Fruit fly (Drosophila melanogaster) whole organism, embryonic: Measurements from ENCODE around the gene MICU3.

Experiments used
- BEAF-32 ChIP-seq: fragments of 200-800 bp; sonication (Bioruptor generic); optimal IDR thresholded peaks from 3 replicates; lab custom pipeline; 2017; ENCODE audit warnings: missing biosample characterization, missing genetic modification characterization, mild to moderate bottlenecking, moderate library complexity, missing genetic modification reagents
- CG11696 ChIP-seq: fragments of 200-800 bp; sonication (Bioruptor generic); IDR thresholded peaks from 2 replicates; pipeline ENCODE4 v1.3.6; 2022; ENCODE audit warnings: missing biosample characterization, missing genetic modification characterization
- CG12391 ChIP-seq: fragments of 200-800 bp; sonication (Bioruptor generic); optimal IDR thresholded peaks from 3 replicates; lab custom pipeline; 2018; ENCODE audit warnings: missing biosample characterization, mild to moderate bottlenecking, missing genetic modification characterization, moderate library complexity
- CG14667 ChIP-seq: fragments of 200-800 bp; sonication (Bioruptor generic); IDR thresholded peaks from 2 replicates; pipeline ENCODE4 v1.3.6; 2022; ENCODE audit warnings: missing biosample characterization, missing genetic modification characterization
- CG15601 ChIP-seq: fragments of 200-800 bp; sonication (Bioruptor generic); optimal IDR thresholded peaks from 3 replicates; lab custom pipeline; 2019; ENCODE audit warnings: missing biosample characterization, mild to moderate bottlenecking, missing genetic modification characterization, moderate library complexity
- CG16813 ChIP-seq: fragments of 200-800 bp; sonication (Bioruptor generic); IDR thresholded peaks from 3 replicates; pipeline ENCODE4 v1.3.6; 2022; ENCODE audit warnings: missing biosample characterization, missing genetic modification characterization; ENCODE audit not compliant: partially characterized antibody
- CG17612 ChIP-seq: fragments of 200-800 bp; sonication (Bioruptor generic); IDR thresholded peaks from 2 replicates; pipeline ENCODE4 v1.3.6; 2022; ENCODE audit warnings: missing biosample characterization, missing genetic modification characterization
- CG18619 ChIP-seq: fragments of 200-800 bp; sonication (Bioruptor generic); optimal IDR thresholded peaks from 3 replicates; lab custom pipeline; 2017; ENCODE audit warnings: missing biosample characterization, mild to moderate bottlenecking, missing genetic modification characterization
- CG2116 ChIP-seq: fragments of 200-800 bp; sonication (Bioruptor generic); optimal IDR thresholded peaks from 3 replicates; lab custom pipeline; 2018; ENCODE audit warnings: missing biosample characterization, mild to moderate bottlenecking, missing genetic modification characterization
- CG2712 ChIP-seq: fragments of 200-800 bp; optimal IDR thresholded peaks from 3 replicates; lab custom pipeline; 2019; ENCODE audit warnings: missing biosample characterization, mild to moderate bottlenecking, missing genetic modification characterization, moderate library complexity
- CG3847 ChIP-seq: fragments of 200-800 bp; sonication (Bioruptor generic); IDR thresholded peaks from 2 replicates; pipeline ENCODE4 v1.3.6; 2022; ENCODE audit warnings: missing biosample characterization, missing genetic modification characterization
- CG4360 ChIP-seq: fragments of 200-800 bp; sonication (Bioruptor generic); IDR thresholded peaks from 2 replicates; pipeline ENCODE4 v1.3.6; 2022; ENCODE audit warnings: missing biosample characterization, missing genetic modification characterization
- CG5245 ChIP-seq: fragments of 200-800 bp; sonication (Bioruptor generic); optimal IDR thresholded peaks from 3 replicates; lab custom pipeline; 2016; ENCODE audit warnings: missing biosample characterization, missing genetic modification characterization
- CG8290 ChIP-seq, 3 experiments: fragments of 200-800 bp; sonication (Bioruptor generic); optimal IDR thresholded peaks; 2 replicates each; lab custom pipeline; 2016 to 2019; ENCODE audit warnings: missing biosample characterization in 3 of 3, missing genetic modification characterization in 3 of 3, mild to moderate bottlenecking in 2 of 3, moderate library complexity in 1 of 3
- CG8765 ChIP-seq: fragments of 200-800 bp; sonication (Bioruptor generic); IDR thresholded peaks from 2 replicates; pipeline ENCODE4 v1.3.6; 2022; ENCODE audit warnings: missing biosample characterization, missing genetic modification characterization
- CG9609 ChIP-seq: fragments of 200-800 bp; sonication (Bioruptor generic); optimal IDR thresholded peaks from 3 replicates; lab custom pipeline; 2016; ENCODE audit warnings: missing biosample characterization, missing genetic modification characterization
- Camta ChIP-seq: fragments of 200-800 bp; sonication (Bioruptor generic); optimal IDR thresholded peaks from 2 replicates; lab custom pipeline; 2016; ENCODE audit warnings: missing biosample characterization, missing genetic modification characterization
- CkIIα-i1 ChIP-seq: fragments of 200-800 bp; sonication (Bioruptor generic); IDR thresholded peaks from 2 replicates; pipeline ENCODE4 v1.3.6; 2022; ENCODE audit warnings: missing biosample characterization, missing genetic modification characterization
- Doc2 ChIP-seq: fragments of 200-800 bp; sonication (Bioruptor generic); IDR thresholded peaks from 2 replicates; pipeline ENCODE4 v1.3.6; 2022; ENCODE audit warnings: missing biosample characterization, missing genetic modification characterization
- Dref ChIP-seq: fragments of 200-800 bp; sonication (Bioruptor generic); IDR thresholded peaks from 2 replicates; pipeline ENCODE4 v1.3.6; 2022; ENCODE audit warnings: missing biosample characterization, missing genetic modification characterization
- Ets97D ChIP-seq: fragments of 200-800 bp; sonication (Bioruptor generic); optimal IDR thresholded peaks from 3 replicates; lab custom pipeline; 2016; ENCODE audit warnings: missing biosample characterization, missing genetic modification characterization
- GATAe ChIP-seq: fragments of 200-800 bp; sonication (Bioruptor generic); conservative IDR thresholded peaks from 2 replicates; pipeline ENCODE4 v1.3.6; 2022; ENCODE audit warnings: missing biosample characterization, missing genetic modification characterization
- Hmr ChIP-seq: fragments of 200-800 bp; sonication (Bioruptor generic); optimal IDR thresholded peaks from 3 replicates; lab custom pipeline; 2017; ENCODE audit warnings: mild to moderate bottlenecking, missing biosample characterization, missing genetic modification reagents, missing genetic modification characterization
- Max ChIP-seq: fragments of 200-800 bp; sonication (Bioruptor generic); optimal IDR thresholded peaks from 2 replicates; lab custom pipeline; 2016; ENCODE audit warnings: missing biosample characterization, mild to moderate bottlenecking, missing genetic modification characterization
- Myb ChIP-seq: fragments of 200-800 bp; sonication (Bioruptor generic); optimal IDR thresholded peaks from 2 replicates; lab custom pipeline; 2016; ENCODE audit warnings: missing biosample characterization, missing genetic modification characterization
- Ptx1 ChIP-seq: fragments of 200-800 bp; sonication (Bioruptor generic); IDR thresholded peaks from 2 replicates; pipeline ENCODE4 v1.3.6; 2022; ENCODE audit warnings: missing biosample characterization, missing genetic modification characterization
- Scr ChIP-seq: fragments of 200-800 bp; sonication (Bioruptor generic); IDR thresholded peaks from 2 replicates; pipeline ENCODE4 v1.3.6; 2022; ENCODE audit warnings: missing biosample characterization, missing genetic modification characterization; ENCODE audit not compliant: partially characterized antibody
- Sry-β ChIP-seq: fragments of 200-800 bp; sonication (Bioruptor generic); optimal IDR thresholded peaks from 2 replicates; lab custom pipeline; 2018; ENCODE audit warnings: missing biosample characterization, mild to moderate bottlenecking, missing genetic modification characterization, moderate library complexity
- Ssrp ChIP-seq: fragments of 200-800 bp; sonication (Bioruptor generic); optimal IDR thresholded peaks from 2 replicates; lab custom pipeline; 2018; ENCODE audit warnings: missing biosample characterization, mild to moderate bottlenecking, missing genetic modification characterization, moderate library complexity
- bowl ChIP-seq: fragments of 200-800 bp; sonication (Bioruptor generic); IDR thresholded peaks from 2 replicates; pipeline ENCODE4 v1.3.6; 2022; ENCODE audit warnings: missing biosample characterization, missing genetic modification characterization
- gro ChIP-seq: fragments of 200-800 bp; sonication (Bioruptor generic); optimal IDR thresholded peaks from 2 replicates; lab custom pipeline; 2016; ENCODE audit warnings: missing biosample characterization, missing genetic modification characterization
- hb ChIP-seq: fragments of 200-800 bp; sonication (Bioruptor generic); IDR thresholded peaks from 3 replicates; pipeline ENCODE4 v1.3.6; 2022; ENCODE audit warnings: missing biosample characterization, missing genetic modification characterization; ENCODE audit not compliant: partially characterized antibody
- hkb ChIP-seq, 2 experiments: fragments of 200-800 bp in 1 of 2; fragments of >200 bp in 1 of 2; sonication (Bioruptor generic) in 1 of 2; IDR thresholded peaks in 1 of 2; optimal IDR thresholded peaks in 1 of 2; 2 replicates each; pipeline versions ENCODE4 v1.3.6 to Lab custom; 2017 to 2022; ENCODE audit warnings: missing biosample characterization in 1 of 2, missing genetic modification characterization in 1 of 2
- jumu ChIP-seq: fragments of 200-800 bp; sonication (Bioruptor generic); optimal IDR thresholded peaks from 3 replicates; lab custom pipeline; 2016; ENCODE audit warnings: missing biosample characterization, missing genetic modification characterization
- knrl ChIP-seq: fragments of 200-800 bp; sonication (Bioruptor generic); IDR thresholded peaks from 3 replicates; pipeline ENCODE4 v1.3.6; 2022; ENCODE audit warnings: missing biosample characterization, missing genetic modification characterization; ENCODE audit not compliant: partially characterized antibody
- lbe ChIP-seq: fragments of 200-800 bp; sonication (Bioruptor generic); optimal IDR thresholded peaks from 2 replicates; lab custom pipeline; 2016; ENCODE audit warnings: missing biosample characterization, mild to moderate bottlenecking, missing genetic modification characterization
- nom ChIP-seq: fragments of 200-800 bp; sonication (Bioruptor generic); optimal IDR thresholded peaks from 2 replicates; lab custom pipeline; 2017; ENCODE audit warnings: missing biosample characterization, missing genetic modification characterization, mild to moderate bottlenecking, moderate library complexity, missing genetic modification reagents
- prd ChIP-seq, 3 experiments: fragments of >200 bp in 2 of 3; fragments of 200-800 bp in 1 of 3; sonication (Bioruptor generic) in 1 of 3; optimal IDR thresholded peaks in 2 of 3; IDR thresholded peaks in 1 of 3; 2 replicates in 2 of 3; 3 replicates in 1 of 3; pipeline versions ENCODE4 v1.3.6 to Lab custom; 2017 to 2022; ENCODE audit warnings: missing biosample characterization in 1 of 3, missing genetic modification characterization in 1 of 3
- pros ChIP-seq: fragments of 200-800 bp; sonication (Bioruptor generic); optimal IDR thresholded peaks from 3 replicates; lab custom pipeline; 2019; ENCODE audit warnings: missing biosample characterization, mild to moderate bottlenecking, missing genetic modification characterization, moderate library complexity
- repo ChIP-seq: fragments of 200-800 bp; sonication (Bioruptor generic); optimal IDR thresholded peaks from 2 replicates; lab custom pipeline; 2016; ENCODE audit warnings: missing biosample characterization, missing genetic modification characterization
- scrt ChIP-seq: fragments of 200-800 bp; sonication (Bioruptor generic); optimal IDR thresholded peaks from 2 replicates; lab custom pipeline; 2018; ENCODE audit warnings: missing biosample characterization, mild to moderate bottlenecking, missing genetic modification characterization, moderate library complexity
- sd ChIP-seq: fragments of 200-800 bp; sonication (Bioruptor generic); optimal IDR thresholded peaks from 3 replicates; lab custom pipeline; 2018; ENCODE audit warnings: missing biosample characterization, mild to moderate bottlenecking, missing genetic modification characterization, moderate library complexity
- sens ChIP-seq: fragments of 200-800 bp; sonication (Bioruptor generic); peaks from one replicate; lab custom pipeline; 2016; ENCODE audit warnings: missing biosample characterization, missing genetic modification characterization
- shn ChIP-seq: fragments of 200-800 bp; sonication (Bioruptor generic); optimal IDR thresholded peaks from 3 replicates; lab custom pipeline; 2016; ENCODE audit warnings: missing biosample characterization, missing genetic modification characterization
- sim ChIP-seq: fragments of 200-800 bp; sonication (Bioruptor generic); IDR thresholded peaks from 2 replicates; pipeline ENCODE4 v1.3.6; 2022; ENCODE audit warnings: missing biosample characterization, missing genetic modification characterization
- sr ChIP-seq: fragments of 200-800 bp; sonication (Bioruptor generic); IDR thresholded peaks from 3 replicates; pipeline ENCODE4 v1.3.6; 2022; ENCODE audit warnings: missing biosample characterization, missing genetic modification characterization
- usp ChIP-seq: fragments of >200 bp; optimal IDR thresholded peaks from 2 replicates; lab custom pipeline; 2017; ENCODE audit warnings: missing biosample characterization, missing genetic modification characterization
- yki ChIP-seq: fragments of >200 bp; optimal IDR thresholded peaks from 3 replicates; lab custom pipeline; 2018

Gene MICU3

DNA sequence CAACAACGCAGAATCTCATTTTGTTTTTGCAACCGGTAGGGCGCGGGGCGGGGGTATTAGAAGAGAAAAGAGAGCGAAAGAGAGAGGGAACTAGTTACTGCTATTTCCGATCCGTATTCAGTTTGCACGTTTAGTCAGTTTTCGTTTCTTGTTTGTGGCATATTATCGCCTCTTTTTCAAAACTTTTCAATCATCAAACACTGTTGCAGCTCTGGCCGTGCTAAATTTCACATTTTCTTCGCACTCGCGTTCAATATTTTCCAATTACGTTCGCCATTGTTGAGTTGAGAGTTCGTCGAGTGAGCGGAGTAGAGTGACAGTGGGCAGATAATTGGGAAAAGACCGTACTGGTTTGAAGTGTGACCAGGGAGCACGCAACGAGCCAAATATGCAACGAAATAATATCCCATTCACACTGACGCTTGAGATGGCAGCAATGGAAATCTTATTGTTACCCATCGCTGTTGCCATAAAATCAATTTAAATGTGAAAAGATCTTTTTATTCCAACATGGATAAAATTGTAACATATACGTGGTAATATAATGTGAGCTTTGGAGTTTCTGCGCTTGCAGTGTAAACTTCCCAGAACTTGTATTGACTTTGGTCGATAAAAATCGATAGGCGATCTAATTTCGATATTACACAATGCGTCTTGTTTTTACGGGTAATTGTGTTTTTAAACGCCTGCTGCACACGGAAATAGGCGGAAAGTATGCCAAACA, 14.0 kb downstream of the MICU3 start, which contains the start of the genes Ire1 and Mrm2 (continued):
- peak; percentile 63 for TF ChIP-seq Max
- TF ChIP-seq CG5245 (GFP tag; lab: Kevin White, UChicago): peak; percentile 60
- no peak for TF ChIP-seq sim (GFP tag; lab: Robert Waterston, UW)
- TF ChIP-seq CG15601 (tag; lab: Kevin White, UChicago): peak; percentile 82
- TF ChIP-seq sd (tag; lab: Kevin White, UChicago): peak; percentile 62
- TF ChIP-seq Scr (GFP tag; lab: Robert Waterston, UW): peak; percentile 79
- TF ChIP-seq Ssrp: peak; percentile 77
- peak; percentile 83 for TF ChIP-seq CG2712 (tag; lab: Kevin White, UChicago)
- peak; percentile 42 for TF ChIP-seq lbe (GFP tag; lab: Kevin White, UChicago)
- peak; percentile 95 for TF ChIP-seq shn (GFP tag; lab: Kevin White, UChicago)
- TF ChIP-seq CG12391 (tag; lab: Kevin White, UChicago): peak; percentile 89
- 0 out of 3 replicates have a peak, but pooled peaks have one; percentile 3 for TF ChIP-seq sr (GFP tag; lab: Robert Waterston, UW)
- TF ChIP-seq Hmr (GFP tag; lab: Kevin White, UChicago): peak; percentile 77
- peak; percentile 84 for TF ChIP-seq Myb (GFP tag; lab: Kevin White, UChicago)
- TF ChIP-seq pros: no peak
- TF ChIP-seq CG3847: peak; percentile 91
- TF ChIP-seq repo (GFP tag; lab: Kevin White, UChicago): peak; percentile 75
- TF ChIP-seq Sry-β: peak; percentile 54
- peak; percentile 72 for TF ChIP-seq CG16813
- TF ChIP-seq bowl (GFP tag; lab: Robert Waterston, UW): 0 out of 2 replicates have a peak, but pooled peaks have one; percentile 42
- TF ChIP-seq prd (optimal IDR thresholded peaks at IDR 0.05; lab: Kevin White, UChicago): no peak
- peak; percentile 88 for TF ChIP-seq prd (GFP tag; IDR thresholded peaks at IDR 0.05; lab: Robert Waterston, UW)
- TF ChIP-seq yki (lab: Kevin White, UChicago): no peak
- peak; percentile 91 for TF ChIP-seq hkb (optimal IDR thresholded peaks at IDR 0.05; lab: Kevin White, UChicago)
- no peak for TF ChIP-seq hkb (GFP tag; IDR thresholded peaks at IDR 0.05; lab: Robert Waterston, UW)
- TF ChIP-seq CG14667: peak; percentile 68
- peak; percentile 91 for TF ChIP-seq Ets97D
- TF ChIP-seq gro: peak; percentile 90
- TF ChIP-seq sens: peak; percentile 96
- TF ChIP-seq knrl (GFP tag; lab: Robert Waterston, UW): peak; percentile 85
- TF ChIP-seq CG11696: peak; percentile 63; the same call in 1 of the 2 replicates
- TF ChIP-seq usp (GFP tag; lab: Kevin White, UChicago): no peak
- peak; percentile 54 for TF ChIP-seq nom (GFP tag; lab: Kevin White, UChicago)
- no peak for TF ChIP-seq Doc2 (GFP tag; lab: Robert Waterston, UW)
- peak; percentile 89 for TF ChIP-seq BEAF-32 (GFP tag; lab: Kevin White, UChicago)
- TF ChIP-seq CG17612 (GFP tag; lab: Robert Waterston, UW): peak; percentile 71
- TF ChIP-seq CG8765: peak; percentile 76
- peak; percentile 86 for TF ChIP-seq Camta (GFP tag; lab: Kevin White, UChicago)
- peak; percentile 73 for TF ChIP-seq Dref (GFP tag; lab: Robert Waterston, UW)
- TF ChIP-seq jumu (GFP tag; lab: Kevin White, UChicago): peak; percentile 93
- peak; percentile 64 for TF ChIP-seq CG18619 (GFP tag; lab: Kevin White, UChicago)
- peak; percentile 36 for TF ChIP-seq scrt
- TF ChIP-seq CkIIα-i1: 0 out of 2 replicates have a peak, but pooled peaks have one; percentile 29
- peak; percentile 91 for TF ChIP-seq CG2116 (GFP tag; lab: Kevin White, UChicago)
- peak; percentile 39; the same call in 1 of the 2 replicates for TF ChIP-seq GATAe (GFP tag; lab: Robert Waterston, UW)
- TF ChIP-seq hb (GFP tag; lab: Robert Waterston, UW): peak; percentile 77
- TF ChIP-seq CG9609 (GFP tag; lab: Kevin White, UChicago): peak; percentile 92
- peak; percentile 89 for TF ChIP-seq Ptx1
- TF ChIP-seq CG8290 (GFP tag; optimal IDR thresholded peaks at IDR 0.05; lab: Kevin White, UChicago): peak; percentile 96
- TF ChIP-seq CG8290 (tag; optimal IDR thresholded peaks at IDR 0.05; lab: Kevin White, UChicago): peak; percentile 88 to 93
- 0 out of 2 replicates have a peak, but pooled peaks have one; percentile 22 for TF ChIP-seq CG4360 (GFP tag; lab: Robert Waterston, UW)
